Worm (Caenorhabditis elegans): ENCODE results near the gene B0310.1.
"Not testable (repeated sequence)": the region's sequence is repeated elsewhere in the genome, so short reads cannot be mapped to it uniquely, and the experiment has no call there.

Gene B0310.1

DNA sequence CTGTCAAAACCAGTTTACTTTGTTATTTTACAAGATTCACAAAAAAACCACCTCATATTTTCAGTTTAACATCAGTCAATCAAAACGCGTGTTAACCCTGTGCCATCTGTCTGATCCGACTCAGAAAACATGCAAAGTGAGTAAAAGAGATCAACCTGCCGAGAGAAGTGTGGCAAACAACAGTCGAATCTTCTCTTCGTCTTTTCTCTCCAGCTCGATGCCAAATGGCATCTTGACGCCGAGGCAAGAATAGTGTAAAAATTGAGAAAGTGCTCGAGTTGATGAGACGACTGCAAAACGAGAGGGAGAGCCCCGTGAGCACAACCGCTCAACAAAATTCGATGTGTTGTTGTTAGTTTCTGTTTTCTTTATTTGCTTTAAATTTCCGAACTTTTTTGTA, at the start of gene B0310.1:
Gene B0310.1, plus strand, starts transcription at position 310 of the 400 bp plus-strand sequence.
- peak in 1 of 2 experiments; percentile 63 for TF ChIP-seq daf-16 (GFP tag; optimal IDR thresholded peaks at IDR 0.05)
- TF ChIP-seq daf-16 (tag; optimal IDR thresholded peaks at IDR 0.05): no peak
- no peak for TF ChIP-seq nhr-28 (tag; optimal IDR thresholded peaks at IDR 0.05)
- TF ChIP-seq daf-12 (tag; optimal IDR thresholded peaks at IDR 0.05): no peak

DNA sequence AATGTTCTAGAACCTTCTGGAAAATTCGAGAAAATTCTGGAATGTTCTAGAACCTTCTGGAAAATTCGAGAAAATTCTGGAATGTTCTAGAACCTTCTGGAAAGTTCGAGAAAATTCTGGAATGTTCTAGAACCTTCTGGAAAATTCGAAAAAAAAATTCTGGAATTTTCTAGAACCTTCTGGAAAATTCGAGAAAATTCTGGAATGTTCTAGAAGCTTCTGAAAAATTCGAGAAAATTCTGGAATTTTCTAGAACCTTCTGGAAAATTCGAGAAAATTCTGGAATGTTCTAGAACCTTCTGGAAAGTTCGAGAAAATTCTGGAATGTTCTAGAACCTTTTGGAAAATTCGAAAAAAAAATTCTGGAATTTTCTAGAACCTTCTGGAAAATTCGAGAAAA, 49.6 kb upstream of the B0310.1 start:
- TF ChIP-seq snpc-1.2 (GFP tag; IDR thresholded peaks at IDR 0.05) (0 out of 2 replicates have a peak, but pooled peaks have one; percentile 34), pha-4 (GFP tag; IDR thresholded peaks at IDR 0.05) (0 out of 2 replicates have a peak, but pooled peaks have one; percentile 21), mdt-29 (GFP tag; IDR thresholded peaks at IDR 0.05) (peak; percentile 30; the same call in 1 of the 2 replicates), lin-38 (GFP tag; IDR thresholded peaks at IDR 0.05) (0 out of 2 replicates have a peak, but pooled peaks have one; percentile 8)
- not testable (repeated sequence) for TF ChIP-seq pha-4 (tag; optimal IDR thresholded peaks at IDR 0.05)

DNA sequence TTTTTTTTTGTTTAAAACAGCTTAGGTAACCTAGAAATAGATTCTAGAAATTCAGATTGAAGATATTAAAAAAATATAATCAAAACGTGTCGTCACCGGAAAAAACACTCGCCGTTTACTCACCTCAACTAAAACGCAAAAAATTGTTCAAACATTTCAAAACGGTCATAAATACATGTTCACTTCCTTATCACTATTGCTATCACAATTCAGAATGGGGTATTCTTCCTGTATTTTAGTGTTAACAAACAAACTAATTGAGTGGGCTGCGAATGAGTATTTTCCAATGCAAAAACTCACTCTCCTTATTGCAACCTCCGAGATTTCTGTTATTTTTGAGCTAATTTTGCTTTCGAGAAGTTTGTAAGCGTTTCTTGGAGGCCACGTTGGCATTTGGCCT, 43.2 kb upstream of the B0310.1 start, which contains the start of gene F52D1.2:
Gene F52D1.2, minus strand, starts transcription at position 393 of the 400 bp plus-strand sequence.
- no peak for TF ChIP-seq dmd-9 (GFP tag; IDR thresholded peaks at IDR 0.05)
- TF ChIP-seq nhr-25 (tag; optimal IDR thresholded peaks at IDR 0.05; ENCODE audit: borderline replicate concordance, insufficient read depth): no peak
- no peak for TF ChIP-seq rbr-2 (tag; optimal IDR thresholded peaks at IDR 0.05)
- peak; percentile 13 for TF ChIP-seq hlh-11 (tag; optimal IDR thresholded peaks at IDR 0.05)
- peak; percentile 70 for TF ChIP-seq nhr-28 (tag; optimal IDR thresholded peaks at IDR 0.05)
- TF ChIP-seq fkh-10 (GFP tag; optimal IDR thresholded peaks at IDR 0.05): no peak
- no peak for TF ChIP-seq cey-2 (tag; optimal IDR thresholded peaks at IDR 0.05; ENCODE audit: borderline replicate concordance, insufficient read depth)
- no peak for TF ChIP-seq zip-2 (tag; optimal IDR thresholded peaks at IDR 0.05)
- no peak for TF ChIP-seq daf-16 (GFP tag; optimal IDR thresholded peaks at IDR 0.05)
- peak; percentile 50 for TF ChIP-seq daf-16 (tag; optimal IDR thresholded peaks at IDR 0.05)
- TF ChIP-seq pqm-1 (tag; optimal IDR thresholded peaks at IDR 0.05): peak; percentile 72
- TF ChIP-seq F37D6.2 (tag; optimal IDR thresholded peaks at IDR 0.05): no peak
- no peak for TF ChIP-seq madf-5 (GFP tag; IDR thresholded peaks at IDR 0.05)
- no peak for TF ChIP-seq nhr-111 (GFP tag; optimal IDR thresholded peaks at IDR 0.05)
- peak; percentile 14; the same call in 1 of the 2 replicates for TF ChIP-seq dmd-6 (GFP tag; IDR thresholded peaks at IDR 0.05)
- TF ChIP-seq mep-1 (tag; optimal IDR thresholded peaks at IDR 0.05): no peak
- TF ChIP-seq lsy-2 (tag; optimal IDR thresholded peaks at IDR 0.05): no peak
- TF ChIP-seq ceh-62 (tag; optimal IDR thresholded peaks at IDR 0.05): no peak
- no peak for TF ChIP-seq nhr-41 (GFP tag; IDR thresholded peaks at IDR 0.05)
- TF ChIP-seq F44E2.7 (GFP tag; IDR thresholded peaks at IDR 0.05): no peak
- no peak for TF ChIP-seq lin-38 (GFP tag; IDR thresholded peaks at IDR 0.05)
- no peak for TF ChIP-seq ztf-7 (tag; optimal IDR thresholded peaks at IDR 0.05)

ce11 chrX:457139-457802, 35.8 kb upstream of the B0310.1 start, which contains the start of gene abu-12:
Gene abu-12 (minus strand): TSS chrX:457610.
- 0 out of 2 replicates have a peak, but pooled peaks have one; percentile 49 for TF ChIP-seq F44E2.7 (GFP tag; IDR thresholded peaks at IDR 0.05)
- TF ChIP-seq lim-7 (GFP tag; IDR thresholded peaks at IDR 0.05): no peak
- 0 out of 2 replicates have a peak, but pooled peaks have one; percentile 26 for TF ChIP-seq egl-43 (GFP tag; IDR thresholded peaks at IDR 0.05)
- peak; percentile 17 for TF ChIP-seq mxl-3 (GFP tag; optimal IDR thresholded peaks at IDR 0.05)
- no peak for TF ChIP-seq duxl-1 (tag; optimal IDR thresholded peaks at IDR 0.05; ENCODE audit: poor library complexity)
- no peak for TF ChIP-seq nhr-6 (tag; optimal IDR thresholded peaks at IDR 0.05)
- peak; percentile 65 for TF ChIP-seq set-16 (GFP tag; IDR thresholded peaks at IDR 0.05)
- 0 out of 2 replicates have a peak, but pooled peaks have one; percentile 5 for TF ChIP-seq mxl-2 (GFP tag; conservative IDR thresholded peaks at IDR 0.05)
- TF ChIP-seq aha-1 (tag): peak; percentile 91
- no peak for TF ChIP-seq hif-1 (tag; optimal IDR thresholded peaks at IDR 0.05)
